Worm (Caenorhabditis elegans) whole organism, early embryonic: ENCODE results near the gene F43C11.1.

Experiments
- ets-7 ChIP-seq: sonication (generic microtip); optimal IDR thresholded peaks from 2 replicates; lab custom pipeline; 2016; ENCODE audit warnings: missing genotype, missing genetic modification characterization, missing compliant biosample characterization
- flt-1 ChIP-seq: fragments of 200-800 bp; sonication (Bioruptor generic); IDR thresholded peaks from 2 replicates; pipeline ENCODE4 v1.3.6; 2022; ENCODE audit warnings: missing genetic modification characterization, missing compliant biosample characterization
- sea-1 ChIP-seq: fragments of 200-800 bp; sonication (Bioruptor generic); conservative IDR thresholded peaks from 2 replicates; pipeline ENCODE4 v1.3.6; 2022; ENCODE audit warnings: missing genetic modification characterization, missing compliant biosample characterization
- tbx-11 ChIP-seq: fragments of 200-800 bp; sonication (Bioruptor generic); IDR thresholded peaks from 2 replicates; pipeline ENCODE4 v1.3.6; 2022; ENCODE audit warnings: missing genetic modification characterization, missing compliant biosample characterization
- tbx-37 ChIP-seq: fragments of 200-800 bp; sonication (Bioruptor generic); conservative IDR thresholded peaks from 2 replicates; pipeline ENCODE4 v1.3.6; 2022; ENCODE audit warnings: missing genetic modification reagents, missing genetic modification characterization, missing compliant biosample characterization
- tra-4 ChIP-seq: sonication (generic microtip); optimal IDR thresholded peaks from 2 replicates; lab custom pipeline; 2017; ENCODE audit warnings: missing genetic modification characterization, missing compliant biosample characterization

- no peak for TF ChIP-seq flt-1
- TF ChIP-seq tra-4 (tag; lab: Kevin White, UChicago), result no peak
- no peak for TF ChIP-seq ets-7 (tag; lab: Kevin White, UChicago)
- no peak for TF ChIP-seq tbx-11
- no peak for TF ChIP-seq sea-1 (GFP tag; lab: Robert Waterston, UW)
- TF ChIP-seq tbx-37, result no peak
These were observed 21.6 kb downstream of the F43C11.1 start for ce11 chrII:2378465-2379009.
